Worm (Caenorhabditis elegans) whole organism, L1 larva: ENCODE data around the gene ard-1.
A peak's percentile ranks its signal among the peaks of the same experiment; 100 is the strongest.

Experiments used
- C16A3.4 ChIP-seq: fragments of 150-350 bp; optimal IDR thresholded peaks from 2 replicates; lab custom pipeline; 2014; ENCODE audit warnings: missing biosample characterization, missing genetic modification characterization
- F16B12.6 ChIP-seq: fragments of 150-350 bp; optimal IDR thresholded peaks from 2 replicates; lab custom pipeline; 2014; ENCODE audit warnings: missing biosample characterization, missing genetic modification characterization
- aha-1 ChIP-seq: fragments of 150-350 bp; optimal IDR thresholded peaks from 2 replicates; lab custom pipeline; 2014; ENCODE audit warnings: missing biosample characterization, missing genetic modification characterization
- alr-1 ChIP-seq: fragments of 200-800 bp; sonication (Bioruptor generic); optimal IDR thresholded peaks from 2 replicates; lab custom pipeline; 2018; ENCODE audit warnings: borderline replicate concordance, mild to moderate bottlenecking, missing genetic modification characterization, missing compliant biosample characterization
- ama-1 ChIP-seq: fragments of 150-350 bp; optimal IDR thresholded peaks from 2 replicates; lab custom pipeline; 2014
- blmp-1 ChIP-seq: fragments of 150-350 bp; optimal IDR thresholded peaks from 2 replicates; lab custom pipeline; 2014; ENCODE audit warnings: missing biosample characterization, missing genetic modification characterization
- ceh-8 ChIP-seq: fragments of 200-800 bp; sonication (Bioruptor generic); optimal IDR thresholded peaks from 2 replicates; lab custom pipeline; 2018; ENCODE audit warnings: mild to moderate bottlenecking, missing genetic modification characterization, moderate library complexity, missing compliant biosample characterization
- ceh-82 ChIP-seq, 3 experiments: fragments of 150-350 bp in 1 of 3; sonication (generic microtip) in 2 of 3; optimal IDR thresholded peaks; 2 replicates each; lab custom pipeline; 2014 to 2017; ENCODE audit warnings: missing biosample characterization in 3 of 3, missing genetic modification characterization in 3 of 3
- ceh-88 ChIP-seq: fragments of 200-800 bp; sonication (Bioruptor generic); IDR thresholded peaks from 2 replicates; pipeline ENCODE4 v1.3.6; 2022; ENCODE audit warnings: missing genetic modification characterization, missing compliant biosample characterization
- dpl-1 ChIP-seq, 3 experiments: fragments of 150-350 bp in 2 of 3; sonication (generic microtip) in 1 of 3; optimal IDR thresholded peaks; 2 replicates each; lab custom pipeline; 2014 to 2017; ENCODE audit warnings: missing biosample characterization in 3 of 3, missing genetic modification characterization in 3 of 3, missing genetic modification reagents in 3 of 3
- dsc-1 ChIP-seq: sonication (generic microtip); optimal IDR thresholded peaks from 2 replicates; lab custom pipeline; 2016; ENCODE audit warnings: mild to moderate bottlenecking, missing genetic modification characterization, missing compliant biosample characterization
- efl-1 ChIP-seq, 4 experiments: fragments of 150-350 bp; optimal IDR thresholded peaks in 3 of 4; peaks in 1 of 4; 1 replicate in 1 of 4; 2 replicates in 3 of 4; lab custom pipeline; 2014; ENCODE audit warnings: missing biosample characterization in 2 of 4, missing genetic modification characterization in 2 of 4, missing genetic modification reagents in 2 of 4
- egl-27 ChIP-seq, 2 experiments: fragments of 150-350 bp in 1 of 2; sonication (generic microtip); optimal IDR thresholded peaks; 3 replicates each; lab custom pipeline; 2017 to 2018; ENCODE audit warnings: missing biosample characterization in 2 of 2, missing genetic modification characterization in 2 of 2, missing genetic modification reagents in 2 of 2
- elt-2 ChIP-seq: sonication (generic microtip); optimal IDR thresholded peaks from 2 replicates; lab custom pipeline; 2016; ENCODE audit warnings: missing genetic modification characterization, mild to moderate bottlenecking, inconsistent platforms, missing compliant biosample characterization, missing genetic modification reagents
- ets-5 ChIP-seq: fragments of 200-800 bp; sonication (Bioruptor generic); IDR thresholded peaks from 2 replicates; pipeline ENCODE4 v1.3.6; 2022; ENCODE audit warnings: missing genetic modification characterization, missing compliant biosample characterization
- fkh-10 ChIP-seq: sonication (generic microtip); optimal IDR thresholded peaks from 2 replicates; lab custom pipeline; 2017; ENCODE audit warnings: missing biosample characterization, missing genetic modification reagents, missing genetic modification characterization
- fkh-4 ChIP-seq: sonication (generic microtip); optimal IDR thresholded peaks from 2 replicates; lab custom pipeline; 2016; ENCODE audit warnings: missing compliant biosample characterization, missing genetic modification characterization, borderline replicate concordance
- fkh-8 ChIP-seq: sonication (generic microtip); optimal IDR thresholded peaks from 2 replicates; lab custom pipeline; 2016; ENCODE audit warnings: mild to moderate bottlenecking, missing genetic modification characterization, missing compliant biosample characterization
- hlh-4 ChIP-seq: sonication (generic microtip); optimal IDR thresholded peaks from 2 replicates; lab custom pipeline; 2016; ENCODE audit warnings: mild to moderate bottlenecking, missing genetic modification characterization, missing compliant biosample characterization
- jun-1 ChIP-seq: fragments of 150-350 bp; optimal IDR thresholded peaks from 2 replicates; lab custom pipeline; 2014; ENCODE audit warnings: missing biosample characterization, missing genetic modification reagents, missing genetic modification characterization
- lin-13 ChIP-seq: fragments of 150-350 bp; optimal IDR thresholded peaks from 2 replicates; lab custom pipeline; 2014; ENCODE audit warnings: missing biosample characterization, missing genetic modification reagents, missing genetic modification characterization
- lin-14 ChIP-seq: fragments of 200-800 bp; sonication (Bioruptor generic); optimal IDR thresholded peaks from 2 replicates; lab custom pipeline; 2018; ENCODE audit warnings: mild to moderate bottlenecking, missing genetic modification characterization, moderate library complexity, missing compliant biosample characterization
- lir-3 ChIP-seq: sonication (generic microtip); optimal IDR thresholded peaks from 2 replicates; lab custom pipeline; 2016; ENCODE audit warnings: mild to moderate bottlenecking, missing genetic modification characterization, moderate library complexity, missing compliant biosample characterization; ENCODE audit not compliant: poor library complexity
- lsy-2 ChIP-seq, 2 experiments: fragments of 150-350 bp; optimal IDR thresholded peaks; 2 replicates each; lab custom pipeline; 2014; ENCODE audit warnings: missing biosample characterization in 2 of 2, missing genetic modification characterization in 2 of 2
- mab-9 ChIP-seq: fragments of 200-800 bp; sonication (Bioruptor generic); IDR thresholded peaks from 2 replicates; pipeline ENCODE4 v1.3.6; 2022; ENCODE audit warnings: missing genetic modification reagents, missing genetic modification characterization, missing compliant biosample characterization
- mdl-1 ChIP-seq, 2 experiments: fragments of 150-350 bp; optimal IDR thresholded peaks; 2 replicates each; lab custom pipeline; 2014 to 2017; ENCODE audit warnings: missing biosample characterization in 2 of 2, missing genetic modification characterization in 2 of 2, inconsistent platforms in 1 of 2
- mef-2 ChIP-seq: fragments of 150-350 bp; optimal IDR thresholded peaks from 2 replicates; lab custom pipeline; 2014; ENCODE audit warnings: missing biosample characterization, missing genetic modification characterization
- nhr-237 ChIP-seq: fragments of 150-350 bp; optimal IDR thresholded peaks from 2 replicates; lab custom pipeline; 2014; ENCODE audit warnings: missing biosample characterization, missing genetic modification characterization
- nhr-47 ChIP-seq: sonication (generic microtip); optimal IDR thresholded peaks from 2 replicates; lab custom pipeline; 2016; ENCODE audit warnings: mild to moderate bottlenecking, missing genetic modification characterization, moderate library complexity, missing compliant biosample characterization
- nhr-71 ChIP-seq: sonication (generic microtip); optimal IDR thresholded peaks from 2 replicates; lab custom pipeline; 2016; ENCODE audit warnings: mild to moderate bottlenecking, missing genetic modification characterization, moderate library complexity, missing compliant biosample characterization
- nhr-90 ChIP-seq: sonication (generic microtip); optimal IDR thresholded peaks from 2 replicates; lab custom pipeline; 2016; ENCODE audit warnings: mild to moderate bottlenecking, missing genetic modification characterization, missing compliant biosample characterization; ENCODE audit not compliant: poor library complexity
- pag-3 ChIP-seq: sonication (generic microtip); optimal IDR thresholded peaks from 2 replicates; lab custom pipeline; 2017; ENCODE audit warnings: missing genetic modification characterization, mild to moderate bottlenecking, missing compliant biosample characterization, antibody characterized with exemption, borderline replicate concordance; ENCODE audit not compliant: insufficient read depth
- rnt-1 ChIP-seq: sonication (generic microtip); optimal IDR thresholded peaks from 2 replicates; lab custom pipeline; 2016; ENCODE audit warnings: mild to moderate bottlenecking, missing genetic modification characterization, moderate library complexity, missing compliant biosample characterization
- skn-1 ChIP-seq: fragments of 150-350 bp; optimal IDR thresholded peaks from 2 replicates; lab custom pipeline; 2014; ENCODE audit warnings: missing biosample characterization, missing genetic modification characterization
- snpc-4 ChIP-seq: fragments of 150-350 bp; optimal IDR thresholded peaks from 2 replicates; lab custom pipeline; 2014; ENCODE audit warnings: missing biosample characterization, missing genetic modification characterization
- snu-23 ChIP-seq: sonication (generic microtip); optimal IDR thresholded peaks from 2 replicates; lab custom pipeline; 2016; ENCODE audit warnings: missing genetic modification characterization, missing compliant biosample characterization
- sox-4 ChIP-seq: sonication (generic microtip); optimal IDR thresholded peaks from 2 replicates; lab custom pipeline; 2016; ENCODE audit warnings: missing genetic modification characterization, missing compliant biosample characterization
- sup-37 ChIP-seq: fragments of 200-800 bp; sonication (Bioruptor generic); optimal IDR thresholded peaks from 2 replicates; lab custom pipeline; 2018; ENCODE audit warnings: mild to moderate bottlenecking, missing genetic modification characterization, missing compliant biosample characterization
- tbx-2 ChIP-seq: sonication (generic microtip); optimal IDR thresholded peaks from 2 replicates; lab custom pipeline; 2016; ENCODE audit warnings: missing genetic modification characterization, missing compliant biosample characterization
- tlp-1 ChIP-seq: fragments of 150-350 bp; optimal IDR thresholded peaks from 2 replicates; lab custom pipeline; 2014; ENCODE audit warnings: missing biosample characterization, missing genetic modification characterization
- unc-130 ChIP-seq: fragments of 150-350 bp; optimal IDR thresholded peaks from 2 replicates; lab custom pipeline; 2017; ENCODE audit warnings: missing biosample characterization, missing genetic modification characterization, inconsistent platforms
- unc-86 ChIP-seq: sonication (generic microtip); optimal IDR thresholded peaks from 2 replicates; lab custom pipeline; 2016; ENCODE audit warnings: missing genetic modification characterization, missing compliant biosample characterization
- vab-15 ChIP-seq: sonication (generic microtip); optimal IDR thresholded peaks from 2 replicates; lab custom pipeline; 2017; ENCODE audit warnings: missing genotype, mild to moderate bottlenecking, missing genetic modification characterization, missing compliant biosample characterization
- zip-4 ChIP-seq: fragments of 200-800 bp; sonication (Bioruptor generic); optimal IDR thresholded peaks from 2 replicates; lab custom pipeline; 2018; ENCODE audit warnings: mild to moderate bottlenecking, missing genetic modification characterization, moderate library complexity, missing compliant biosample characterization
- ztf-11 ChIP-seq, 2 experiments: sonication (generic microtip); optimal IDR thresholded peaks; 2 replicates each; lab custom pipeline; 2016 to 2017; ENCODE audit warnings: missing genetic modification characterization in 2 of 2, missing biosample characterization in 1 of 2, missing compliant biosample characterization in 1 of 2
- ztf-4 ChIP-seq: fragments of 150-350 bp; optimal IDR thresholded peaks from 2 replicates; lab custom pipeline; 2014; ENCODE audit warnings: missing biosample characterization, missing genetic modification characterization

ard-1 gene

DNA sequence TGAATTAATAATTGTTTCAGACTA is 5.3 kb upstream of the ard-1 start, which contains the start of gene swsn-4:
TSS of gene swsn-4 (plus strand) at position 21 of the 24 bp plus-strand sequence.
- TF ChIP-seq fkh-10 (GFP tag; lab: Kevin White, UChicago) (no peak), blmp-1 (no peak), C16A3.4 (tag; lab: Kevin White, UChicago) (no peak), snpc-4 (tag; lab: Kevin White, UChicago) (no peak), ets-5 (GFP tag; lab: Robert Waterston, UW) (no peak), lin-13 (no peak)

DNA sequence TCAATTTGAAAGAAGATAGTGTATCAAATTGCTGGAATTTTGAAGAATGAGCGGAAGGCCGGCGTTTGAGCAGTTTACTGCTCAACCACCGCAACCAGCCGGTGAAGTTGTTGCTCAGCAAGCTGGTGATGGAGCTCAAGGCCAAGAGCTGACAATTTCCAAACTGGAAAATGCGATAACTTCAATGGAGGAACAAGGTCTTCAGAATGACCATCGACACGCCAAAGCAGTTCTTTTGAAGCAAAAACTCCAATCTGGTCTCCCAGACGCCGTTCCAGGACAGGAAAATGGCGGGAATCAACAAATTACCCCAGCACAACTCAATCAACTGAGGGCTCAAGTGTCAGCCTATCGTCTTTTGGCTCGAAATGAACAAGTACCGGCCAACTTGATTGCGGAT is 5.1 kb upstream of the ard-1 start:
- TF ChIP-seq alr-1 (tag; lab: Kevin White, UChicago) (no peak), unc-130 (no peak), ceh-8 (GFP tag; lab: Kevin White, UChicago) (no peak), lir-3 (tag; lab: Kevin White, UChicago) (no peak), ztf-4 (tag; lab: Kevin White, UChicago) (no peak), dsc-1 (no peak), nhr-47 (tag; lab: Kevin White, UChicago) (no peak), sox-4 (tag; lab: Kevin White, UChicago) (no peak), pag-3 (tag; lab: Kevin White, UChicago) (no peak), fkh-4 (no peak), ama-1 (lab: Kevin White, UChicago) (no peak), mef-2 (tag; lab: Kevin White, UChicago) (no peak), hlh-4 (tag; lab: Kevin White, UChicago) (no peak), egl-27 (tag; optimal IDR thresholded peaks at IDR 0.05; lab: Kevin White, UChicago) (no peak), lin-14 (GFP tag; lab: Kevin White, UChicago) (no peak), F16B12.6 (tag; lab: Kevin White, UChicago) (no peak), mab-9 (no peak), ceh-88 (no peak)

DNA sequence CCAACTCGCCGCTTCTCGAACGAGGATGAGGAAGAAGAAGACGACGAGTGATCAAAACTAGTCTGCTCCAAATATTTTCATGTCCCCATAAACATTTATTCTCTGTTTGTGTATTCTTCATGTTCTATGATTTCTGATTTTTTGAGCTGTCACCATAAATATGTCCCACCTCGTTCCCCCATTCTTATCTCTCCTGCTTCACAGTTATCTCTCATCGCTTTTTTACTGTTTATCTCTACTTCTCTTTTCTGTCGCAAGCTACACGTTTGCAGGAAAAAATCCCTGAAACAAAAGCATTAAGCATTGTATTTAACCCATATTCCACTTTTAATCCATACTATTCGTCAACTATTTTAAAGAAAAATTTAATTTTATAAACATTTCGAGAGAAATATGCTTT is 305 bp upstream of the ard-1 start:
- TF ChIP-seq fkh-4 = no peak
- TF ChIP-seq lsy-2 (tag; optimal IDR thresholded peaks at IDR 0.05; lab: Kevin White, UChicago) = peak in 1 of 2 experiments; percentile 28
- peak; percentile 1 for TF ChIP-seq elt-2 (tag; lab: Kevin White, UChicago)
- peak; percentile 31 for TF ChIP-seq rnt-1 (tag; lab: Kevin White, UChicago)
- TF ChIP-seq nhr-71 (tag; lab: Kevin White, UChicago) = peak; percentile 8
- TF ChIP-seq unc-130 = no peak
- no peak for TF ChIP-seq dpl-1 (GFP tag; optimal IDR thresholded peaks at IDR 0.05; lab: Kevin White, UChicago)
- no peak for TF ChIP-seq efl-1 (optimal IDR thresholded peaks at IDR 0.05; lab: Kevin White, UChicago)
- peak in 1 of 2 experiments; percentile 66 for TF ChIP-seq efl-1 (GFP tag; optimal IDR thresholded peaks at IDR 0.05 in 1 of 2; lab: Kevin White, UChicago)

DNA sequence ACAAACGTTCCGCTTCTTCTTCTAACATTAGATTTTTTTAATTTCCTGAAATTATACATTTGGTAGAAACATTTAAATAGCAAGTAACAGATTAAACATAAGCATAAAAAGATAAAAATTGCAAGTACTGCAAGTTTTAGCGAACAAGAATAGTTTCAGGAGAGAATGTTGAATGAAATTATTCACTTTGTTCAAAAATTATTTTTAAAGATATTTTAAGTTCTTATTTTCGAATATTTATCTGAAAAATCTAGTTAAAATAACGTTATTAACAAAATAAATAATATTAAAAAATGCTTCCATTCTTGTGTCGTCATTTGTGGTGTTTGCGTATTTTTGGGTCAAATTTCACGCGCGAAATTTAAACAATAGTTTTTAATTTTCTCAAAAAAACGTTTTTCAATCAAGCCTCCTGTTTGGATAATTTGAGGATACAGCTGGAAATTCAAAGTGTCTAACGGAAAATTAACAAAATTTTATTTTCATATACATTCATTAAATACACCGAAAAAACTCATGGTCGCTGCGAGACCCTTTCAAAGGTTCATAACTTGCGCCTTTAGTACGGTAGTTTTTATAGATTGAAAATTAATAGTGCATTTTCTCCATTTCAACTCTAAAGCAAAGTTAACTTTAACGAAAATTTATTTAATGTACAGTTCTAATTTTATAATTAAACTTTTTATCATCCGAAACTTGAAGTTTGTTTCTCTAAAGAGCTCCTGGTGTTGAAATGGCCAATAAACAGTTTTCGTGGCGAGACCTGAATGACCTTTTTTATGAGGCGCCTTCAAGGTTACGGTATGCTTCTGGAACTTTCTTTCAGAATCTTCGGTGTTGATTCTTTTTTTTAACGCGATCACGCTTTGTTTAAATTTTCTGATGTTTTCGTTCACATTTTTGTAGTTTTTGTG is 11.5 kb downstream of the ard-1 start, which contains the start of gene skih-2:
TSS of gene skih-2 (minus strand) at position 51 of the 914 bp plus-strand sequence.
- TF ChIP-seq tlp-1 (tag; lab: Kevin White, UChicago) (no peak), nhr-90 (tag; lab: Kevin White, UChicago) (peak; percentile 32), sup-37 (GFP tag; lab: Kevin White, UChicago) (no peak), tbx-2 (tag; lab: Kevin White, UChicago) (peak; percentile 49), aha-1 (no peak), vab-15 (tag; lab: Kevin White, UChicago) (no peak), zip-4 (GFP tag; lab: Kevin White, UChicago) (no peak), ceh-8 (GFP tag; lab: Kevin White, UChicago) (no peak), ets-5 (GFP tag; lab: Robert Waterston, UW) (no peak), snu-23 (peak; percentile 55), ama-1 (lab: Kevin White, UChicago) (no peak), dpl-1 (GFP tag; optimal IDR thresholded peaks at IDR 0.05; lab: Kevin White, UChicago) (peak; percentile 92 to 95 (median 93)), fkh-8 (tag; lab: Kevin White, UChicago) (no peak), unc-86 (tag; lab: Kevin White, UChicago) (no peak), jun-1 (tag; lab: Kevin White, UChicago) (no peak), mdl-1 (tag; optimal IDR thresholded peaks at IDR 0.05; lab: Kevin White, UChicago) (no peak), nhr-237 (no peak), skn-1 (tag; lab: Kevin White, UChicago) (peak; percentile 56), ceh-82 (tag; optimal IDR thresholded peaks at IDR 0.05; lab: Kevin White, UChicago) (peak in 2 of 3 experiments; percentile 12 to 41), hlh-4 (tag; lab: Kevin White, UChicago) (no peak), ztf-11 (tag; optimal IDR thresholded peaks at IDR 0.05; lab: Kevin White, UChicago) (no peak)
